Fruit fly (Drosophila melanogaster) whole organism, prepupa: ENCODE results near the gene Nt5a.

ENCODE experiments used
- CG10631 ChIP-seq: fragments of 200-800 bp; sonication (Bioruptor generic); optimal IDR thresholded peaks from 2 replicates; lab custom pipeline; 2016; ENCODE audit warnings: missing biosample characterization, missing genetic modification characterization
- CG11762 ChIP-seq: fragments of 200-800 bp; sonication (Bioruptor generic); optimal IDR thresholded peaks from 3 replicates; lab custom pipeline; 2016; ENCODE audit warnings: missing biosample characterization, missing genetic modification characterization; ENCODE audit not compliant: insufficient read depth
- CG11902 ChIP-seq: fragments of 200-800 bp; sonication (Bioruptor generic); optimal IDR thresholded peaks from 3 replicates; lab custom pipeline; 2016; ENCODE audit warnings: missing biosample characterization, missing genetic modification characterization
- CG1621 ChIP-seq: fragments of 200-800 bp; sonication (Bioruptor generic); optimal IDR thresholded peaks from 3 replicates; lab custom pipeline; 2018; ENCODE audit warnings: missing biosample characterization, mild to moderate bottlenecking, missing genetic modification characterization
- CG16779 ChIP-seq: fragments of 200-800 bp; sonication (Bioruptor generic); optimal IDR thresholded peaks from 3 replicates; lab custom pipeline; 2017; ENCODE audit warnings: missing biosample characterization, mild to moderate bottlenecking, missing genetic modification characterization
- CG3032 ChIP-seq: fragments of 200-800 bp; optimal IDR thresholded peaks from 2 replicates; lab custom pipeline; 2019; ENCODE audit warnings: missing biosample characterization, mild to moderate bottlenecking, missing genetic modification characterization, moderate library complexity
- CG31627 ChIP-seq: fragments of 200-800 bp; sonication (Bioruptor generic); optimal IDR thresholded peaks from 3 replicates; lab custom pipeline; 2016; ENCODE audit warnings: missing biosample characterization, missing genetic modification characterization
- CG34406 ChIP-seq: fragments of 200-800 bp; sonication (Bioruptor generic); optimal IDR thresholded peaks from 3 replicates; lab custom pipeline; 2016; ENCODE audit warnings: missing biosample characterization, missing genetic modification characterization
- CG3919 ChIP-seq: fragments of 200-800 bp; sonication (Bioruptor generic); optimal IDR thresholded peaks from 3 replicates; lab custom pipeline; 2016; ENCODE audit warnings: missing biosample characterization, missing genetic modification characterization
- CG4318 ChIP-seq: fragments of 200-800 bp; sonication (Bioruptor generic); optimal IDR thresholded peaks from 3 replicates; lab custom pipeline; 2017; ENCODE audit warnings: missing biosample characterization, mild to moderate bottlenecking, missing genetic modification characterization
- CG6163 ChIP-seq: fragments of 200-800 bp; sonication (Bioruptor generic); IDR thresholded peaks from 3 replicates; pipeline ENCODE4 v1.3.6; 2022; ENCODE audit warnings: missing biosample characterization, missing genetic modification characterization
- CG6276 ChIP-seq: fragments of 200-800 bp; sonication (Bioruptor generic); optimal IDR thresholded peaks from 2 replicates; lab custom pipeline; 2017; ENCODE audit warnings: missing biosample characterization, mild to moderate bottlenecking, missing genetic modification characterization
- CG6792 ChIP-seq: fragments of 200-800 bp; sonication (Bioruptor generic); optimal IDR thresholded peaks from 3 replicates; lab custom pipeline; 2016; ENCODE audit warnings: missing biosample characterization, missing genetic modification characterization
- CG6808 ChIP-seq: fragments of 200-800 bp; sonication (Bioruptor generic); optimal IDR thresholded peaks from 3 replicates; lab custom pipeline; 2017; ENCODE audit warnings: missing biosample characterization, missing genetic modification characterization, mild to moderate bottlenecking, moderate library complexity, missing genetic modification reagents
- CG6854 ChIP-seq: fragments of 200-800 bp; sonication (Bioruptor generic); optimal IDR thresholded peaks from 2 replicates; lab custom pipeline; 2017; ENCODE audit warnings: missing biosample characterization, mild to moderate bottlenecking, missing genetic modification characterization
- CG8119 ChIP-seq: fragments of 200-800 bp; sonication (Bioruptor generic); IDR thresholded peaks from 3 replicates; pipeline ENCODE4 v1.3.6; 2022; ENCODE audit warnings: missing biosample characterization, missing genetic modification characterization
- CG9139 ChIP-seq: fragments of 200-800 bp; sonication (Bioruptor generic); optimal IDR thresholded peaks from 3 replicates; lab custom pipeline; 2017; ENCODE audit warnings: missing biosample characterization, mild to moderate bottlenecking, missing genetic modification characterization
- Eip75B ChIP-seq: fragments of 200-800 bp; sonication (Bioruptor generic); optimal IDR thresholded peaks from 3 replicates; lab custom pipeline; 2016; ENCODE audit warnings: missing biosample characterization, missing genetic modification characterization
- Eip78C ChIP-seq: fragments of 200-800 bp; sonication (Bioruptor generic); peaks from one replicate; lab custom pipeline; 2016; ENCODE audit warnings: missing biosample characterization, missing genetic modification characterization
- Eip93F ChIP-seq: fragments of 200-800 bp; sonication (Bioruptor generic); optimal IDR thresholded peaks from 2 replicates; lab custom pipeline; 2016; ENCODE audit warnings: missing biosample characterization, mild to moderate bottlenecking, missing genetic modification characterization
- Ets21C ChIP-seq: fragments of 200-800 bp; sonication (Bioruptor generic); optimal IDR thresholded peaks from 3 replicates; lab custom pipeline; 2016; ENCODE audit warnings: missing biosample characterization, missing genetic modification characterization
- Ets96B ChIP-seq: fragments of 200-800 bp; optimal IDR thresholded peaks from 2 replicates; lab custom pipeline; 2019; ENCODE audit warnings: missing biosample characterization, mild to moderate bottlenecking, missing genetic modification characterization, moderate library complexity
- Gug ChIP-seq: fragments of 200-800 bp; sonication (Bioruptor generic); IDR thresholded peaks from 2 replicates; pipeline ENCODE4 v1.3.6; 2022; ENCODE audit warnings: missing biosample characterization, missing genetic modification characterization
- Hr38 ChIP-seq: sonication (Bioruptor generic); optimal IDR thresholded peaks from 2 replicates; lab custom pipeline; 2016; ENCODE audit warnings: missing biosample characterization, missing genetic modification characterization
- Hr39 ChIP-seq: fragments of 200-800 bp; sonication (Bioruptor generic); optimal IDR thresholded peaks from 2 replicates; lab custom pipeline; 2016; ENCODE audit warnings: missing biosample characterization, missing genetic modification characterization
- Hr4 ChIP-seq: fragments of 200-800 bp; sonication (Bioruptor generic); optimal IDR thresholded peaks from 3 replicates; lab custom pipeline; 2016; ENCODE audit warnings: missing biosample characterization, missing genetic modification characterization
- Lpt ChIP-seq: fragments of 200-800 bp; sonication (Bioruptor generic); optimal IDR thresholded peaks from 3 replicates; lab custom pipeline; 2016; ENCODE audit warnings: missing biosample characterization, missing genetic modification characterization
- Met ChIP-seq: fragments of 200-800 bp; sonication (Bioruptor generic); optimal IDR thresholded peaks from 3 replicates; lab custom pipeline; 2016; ENCODE audit warnings: missing biosample characterization, missing genetic modification characterization
- OdsH ChIP-seq: fragments of 200-800 bp; sonication (Bioruptor generic); optimal IDR thresholded peaks from 3 replicates; lab custom pipeline; 2016; ENCODE audit warnings: missing biosample characterization, missing genetic modification characterization
- Smox ChIP-seq: fragments of 200-800 bp; sonication (Bioruptor generic); optimal IDR thresholded peaks from 3 replicates; lab custom pipeline; 2016; ENCODE audit warnings: missing biosample characterization, missing genetic modification characterization
- Sox102F ChIP-seq: fragments of 200-800 bp; sonication (Bioruptor generic); optimal IDR thresholded peaks from 2 replicates; lab custom pipeline; 2016; ENCODE audit warnings: missing biosample characterization, mild to moderate bottlenecking, missing genetic modification characterization
- Sox15 ChIP-seq: fragments of 200-800 bp; sonication (Bioruptor generic); optimal IDR thresholded peaks from 3 replicates; lab custom pipeline; 2016; ENCODE audit warnings: missing biosample characterization, missing genetic modification characterization
- achi ChIP-seq: fragments of 200-800 bp; sonication (Bioruptor generic); optimal IDR thresholded peaks from 3 replicates; lab custom pipeline; 2016; ENCODE audit warnings: missing biosample characterization, missing genetic modification characterization
- acj6 ChIP-seq: fragments of 200-800 bp; sonication (Bioruptor generic); optimal IDR thresholded peaks from 3 replicates; lab custom pipeline; 2016; ENCODE audit warnings: missing biosample characterization, missing genetic modification characterization
- cyc ChIP-seq: fragments of 200-800 bp; sonication (Bioruptor generic); optimal IDR thresholded peaks from 3 replicates; lab custom pipeline; 2016; ENCODE audit warnings: missing biosample characterization, missing genetic modification characterization
- dac ChIP-seq: fragments of 200-800 bp; sonication (Bioruptor generic); optimal IDR thresholded peaks from 2 replicates; lab custom pipeline; 2017; ENCODE audit warnings: missing biosample characterization, mild to moderate bottlenecking, missing genetic modification characterization
- dsx ChIP-seq: fragments of 200-800 bp; optimal IDR thresholded peaks from 3 replicates; lab custom pipeline; 2019; ENCODE audit warnings: missing biosample characterization, mild to moderate bottlenecking, missing genetic modification characterization, moderate library complexity; ENCODE audit not compliant: poor library complexity, severe bottlenecking
- eg ChIP-seq: fragments of 200-800 bp; sonication (Bioruptor generic); IDR thresholded peaks from 3 replicates; pipeline ENCODE4 v1.3.6; 2022; ENCODE audit warnings: missing biosample characterization, missing genetic modification characterization
- esn ChIP-seq: fragments of 200-800 bp; sonication (Bioruptor generic); optimal IDR thresholded peaks from 2 replicates; lab custom pipeline; 2016; ENCODE audit warnings: missing biosample characterization, mild to moderate bottlenecking, missing genetic modification characterization, moderate library complexity
- fd59A ChIP-seq: fragments of 200-800 bp; sonication (Bioruptor generic); optimal IDR thresholded peaks from 2 replicates; lab custom pipeline; 2017; ENCODE audit warnings: missing biosample characterization, mild to moderate bottlenecking, missing genetic modification characterization, missing genetic modification reagents
- fd85E ChIP-seq: fragments of 200-800 bp; sonication (Bioruptor generic); optimal IDR thresholded peaks from 3 replicates; lab custom pipeline; 2016; ENCODE audit warnings: missing biosample characterization, missing genetic modification characterization
- fkh ChIP-seq: fragments of 200-800 bp; sonication (Bioruptor generic); optimal IDR thresholded peaks from 3 replicates; lab custom pipeline; 2017; ENCODE audit warnings: missing biosample characterization, mild to moderate bottlenecking, missing genetic modification characterization, moderate library complexity
- salr ChIP-seq, 2 experiments: fragments of 200-800 bp; sonication (Bioruptor generic); optimal IDR thresholded peaks; 3 replicates each; lab custom pipeline; 2016 to 2018; ENCODE audit warnings: missing biosample characterization in 2 of 2, missing genetic modification characterization in 2 of 2, mild to moderate bottlenecking in 1 of 2
- spab ChIP-seq: fragments of 200-800 bp; sonication (Bioruptor generic); optimal IDR thresholded peaks from 2 replicates; lab custom pipeline; 2017; ENCODE audit warnings: missing biosample characterization, mild to moderate bottlenecking, missing genetic modification characterization, missing genetic modification reagents
- ss ChIP-seq, 2 experiments: fragments of 200-800 bp; sonication (Bioruptor generic); optimal IDR thresholded peaks; 2 replicates in 1 of 2; 3 replicates in 1 of 2; lab custom pipeline; 2017 to 2018; ENCODE audit warnings: mild to moderate bottlenecking in 2 of 2, missing biosample characterization in 2 of 2, missing genetic modification characterization in 2 of 2, moderate library complexity in 1 of 2
- svp ChIP-seq: fragments of 200-800 bp; sonication (Bioruptor generic); peaks from one replicate; lab custom pipeline; 2016; ENCODE audit warnings: missing biosample characterization, missing genetic modification characterization
- topi ChIP-seq: fragments of 200-800 bp; sonication (Bioruptor generic); optimal IDR thresholded peaks from 3 replicates; lab custom pipeline; 2016; ENCODE audit warnings: missing biosample characterization, missing genetic modification characterization
- vri ChIP-seq: fragments of 200-800 bp; sonication (Bioruptor generic); optimal IDR thresholded peaks from 3 replicates; lab custom pipeline; 2016; ENCODE audit warnings: missing biosample characterization, mild to moderate bottlenecking, missing genetic modification characterization

Nt5a gene

DNA sequence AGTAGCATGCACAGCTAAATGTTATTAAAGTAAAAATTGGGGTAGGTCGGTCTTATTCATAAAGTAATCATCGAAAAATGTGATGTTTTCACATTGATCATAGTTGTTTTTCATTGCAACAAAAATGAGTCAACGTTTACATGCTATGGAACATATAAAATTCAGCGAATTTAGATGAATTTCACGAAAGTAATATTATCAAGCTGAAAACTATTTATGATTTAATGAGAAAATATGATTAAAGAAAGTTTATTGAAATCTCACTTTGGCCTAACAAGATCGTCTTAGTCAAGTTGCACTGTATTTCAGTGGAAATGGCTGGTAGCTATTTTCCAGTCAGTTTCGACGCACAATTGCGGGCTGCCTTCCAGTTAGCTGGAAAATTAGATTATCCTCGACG is 41.7 kb upstream of the Nt5a start:
- no peak for TF ChIP-seq CG6163
- no peak for TF ChIP-seq Ets96B (tag; lab: Kevin White, UChicago)
- TF ChIP-seq Hr39 (GFP tag; lab: Kevin White, UChicago): no peak
- no peak for TF ChIP-seq CG10631
- peak; percentile 16 for TF ChIP-seq Hr4 (GFP tag; lab: Kevin White, UChicago)
- peak; percentile 24 for TF ChIP-seq Met (GFP tag; lab: Kevin White, UChicago)
- TF ChIP-seq Eip78C: peak; percentile 48
- TF ChIP-seq vri (GFP tag; lab: Kevin White, UChicago): no peak
- TF ChIP-seq spab (GFP tag; lab: Kevin White, UChicago): no peak
- no peak for TF ChIP-seq fd59A (GFP tag; lab: Kevin White, UChicago)
- TF ChIP-seq esn (GFP tag; lab: Kevin White, UChicago): peak; percentile 9
- peak; percentile 0 for TF ChIP-seq CG31627 (GFP tag; lab: Kevin White, UChicago)
- TF ChIP-seq salr (GFP tag; optimal IDR thresholded peaks at IDR 0.05; lab: Kevin White, UChicago): no peak
- TF ChIP-seq acj6: peak; percentile 26
- TF ChIP-seq CG9139 (GFP tag; lab: Kevin White, UChicago): no peak
- TF ChIP-seq, all 60 proteins: peak for 6

DNA sequence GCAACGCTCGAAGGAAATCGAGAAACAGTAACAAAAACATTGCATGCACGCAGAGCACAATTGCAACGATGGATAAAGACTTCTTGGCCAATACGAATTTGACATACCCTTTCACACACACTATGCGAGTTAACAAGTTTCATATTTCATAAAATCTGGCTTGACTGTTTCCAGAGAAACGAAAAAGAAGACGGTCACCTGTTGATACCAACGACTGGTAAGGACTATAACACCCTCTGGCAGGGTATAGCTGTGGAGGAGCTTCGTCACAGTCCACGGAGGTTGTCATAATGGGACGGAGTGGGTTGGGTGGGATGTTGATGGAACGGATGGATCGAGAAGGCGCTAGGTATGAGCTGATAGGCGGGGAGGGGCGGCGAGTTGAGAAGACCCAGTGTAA is 41.0 kb upstream of the Nt5a start:
- no peak for TF ChIP-seq CG16779 (tag; lab: Kevin White, UChicago)
- TF ChIP-seq cyc (GFP tag; lab: Kevin White, UChicago): peak; percentile 78
- TF ChIP-seq Hr39 (GFP tag; lab: Kevin White, UChicago): peak; percentile 83
- TF ChIP-seq CG6808 (GFP tag; lab: Kevin White, UChicago): peak; percentile 63
- TF ChIP-seq CG9139 (GFP tag; lab: Kevin White, UChicago): no peak
- no peak for TF ChIP-seq Hr38
- no peak for TF ChIP-seq fkh (GFP tag; lab: Kevin White, UChicago)
- TF ChIP-seq CG8119 (GFP tag; lab: Robert Waterston, UW): peak; percentile 81
- TF ChIP-seq CG11762 (GFP tag; lab: Kevin White, UChicago): peak; percentile 54
- TF ChIP-seq Eip78C: peak; percentile 92
- TF ChIP-seq achi (GFP tag; lab: Kevin White, UChicago): peak; percentile 73
- TF ChIP-seq Eip75B (GFP tag; lab: Kevin White, UChicago): peak; percentile 81
- TF ChIP-seq ss (GFP tag; optimal IDR thresholded peaks at IDR 0.05; lab: Kevin White, UChicago): peak; percentile 83 to 84
- TF ChIP-seq spab (GFP tag; lab: Kevin White, UChicago): peak; percentile 48
- peak; percentile 80 for TF ChIP-seq Met (GFP tag; lab: Kevin White, UChicago)
- peak; percentile 78 for TF ChIP-seq topi (GFP tag; lab: Kevin White, UChicago)
- peak; percentile 70 for TF ChIP-seq dsx (GFP tag; lab: Kevin White, UChicago)
- peak; percentile 82 for TF ChIP-seq CG31627 (GFP tag; lab: Kevin White, UChicago)
- TF ChIP-seq Ets21C (GFP tag; lab: Kevin White, UChicago): peak; percentile 54
- peak; percentile 70 for TF ChIP-seq CG34406 (GFP tag; lab: Kevin White, UChicago)
- TF ChIP-seq Sox102F (GFP tag; lab: Kevin White, UChicago): no peak
- TF ChIP-seq dac (GFP tag; lab: Kevin White, UChicago): peak; percentile 74
- TF ChIP-seq svp (GFP tag; lab: Kevin White, UChicago): peak; percentile 86
- peak; percentile 71 for TF ChIP-seq Sox15 (GFP tag; lab: Kevin White, UChicago)
- peak; percentile 73 for TF ChIP-seq CG6792 (GFP tag; lab: Kevin White, UChicago)
- TF ChIP-seq CG6163: peak; percentile 92
- no peak for TF ChIP-seq Smox (GFP tag; lab: Kevin White, UChicago)
- no peak for TF ChIP-seq CG4318 (GFP tag; lab: Kevin White, UChicago)
- TF ChIP-seq fd85E: no peak
- peak; percentile 14 for TF ChIP-seq vri (GFP tag; lab: Kevin White, UChicago)
- peak; percentile 85 for TF ChIP-seq eg
- peak; percentile 79 for TF ChIP-seq CG3919 (GFP tag; lab: Kevin White, UChicago)
- TF ChIP-seq Eip93F (GFP tag; lab: Kevin White, UChicago): peak; percentile 36
- peak; percentile 69 for TF ChIP-seq esn (GFP tag; lab: Kevin White, UChicago)
- TF ChIP-seq OdsH (GFP tag; lab: Kevin White, UChicago): peak; percentile 85
- peak; percentile 72 for TF ChIP-seq Ets96B (tag; lab: Kevin White, UChicago)
- peak; percentile 82 for TF ChIP-seq acj6
- TF ChIP-seq CG6854: peak; percentile 31
- no peak for TF ChIP-seq CG6276 (GFP tag; lab: Kevin White, UChicago)
- TF ChIP-seq Gug (GFP tag; lab: Robert Waterston, UW): peak; percentile 73
- TF ChIP-seq Hr4 (GFP tag; lab: Kevin White, UChicago): peak; percentile 89
- TF ChIP-seq CG11902 (GFP tag; lab: Kevin White, UChicago): peak; percentile 66
- TF ChIP-seq CG1621 (tag; lab: Kevin White, UChicago): peak; percentile 80
- TF ChIP-seq Lpt (GFP tag; lab: Kevin White, UChicago): peak; percentile 73
- TF ChIP-seq CG3032: peak; percentile 74
